Worm (Caenorhabditis elegans): Measurements from ENCODE around the gene ttbk-8.2.

DNA sequence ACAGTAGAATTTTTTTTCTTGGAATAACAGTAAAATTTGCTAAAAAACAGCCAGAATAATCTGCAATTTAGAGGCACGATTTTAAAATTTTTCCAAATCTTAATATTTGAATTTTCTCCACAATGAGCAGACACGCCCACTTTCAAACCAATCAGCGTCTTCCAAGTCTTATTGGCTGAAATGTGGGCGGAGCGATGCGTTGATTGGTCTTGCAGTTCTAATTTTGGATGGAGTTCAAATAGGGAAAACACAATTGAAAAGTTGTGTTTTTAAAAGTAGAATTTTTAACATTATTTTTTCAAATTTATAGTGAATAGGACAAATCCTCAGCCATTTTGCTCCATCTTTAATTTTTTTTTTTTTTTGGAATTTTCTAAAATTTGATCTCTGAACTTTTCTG is 49.0 kb upstream of the ttbk-8.2 start:
- TF ChIP-seq W03F9.2 (tag; optimal IDR thresholded peaks at IDR 0.05), result no peak
- no peak for TF ChIP-seq dao-5 (tag; optimal IDR thresholded peaks at IDR 0.05)
- no peak for TF ChIP-seq him-1 (tag; optimal IDR thresholded peaks at IDR 0.05)

Data from whole organism, L4/young adult.